Fruit fly (Drosophila melanogaster): ENCODE measurements around the gene asun.
A peak's percentile ranks its signal among the peaks of the same experiment; 100 is the strongest.

The asun gene

DNA sequence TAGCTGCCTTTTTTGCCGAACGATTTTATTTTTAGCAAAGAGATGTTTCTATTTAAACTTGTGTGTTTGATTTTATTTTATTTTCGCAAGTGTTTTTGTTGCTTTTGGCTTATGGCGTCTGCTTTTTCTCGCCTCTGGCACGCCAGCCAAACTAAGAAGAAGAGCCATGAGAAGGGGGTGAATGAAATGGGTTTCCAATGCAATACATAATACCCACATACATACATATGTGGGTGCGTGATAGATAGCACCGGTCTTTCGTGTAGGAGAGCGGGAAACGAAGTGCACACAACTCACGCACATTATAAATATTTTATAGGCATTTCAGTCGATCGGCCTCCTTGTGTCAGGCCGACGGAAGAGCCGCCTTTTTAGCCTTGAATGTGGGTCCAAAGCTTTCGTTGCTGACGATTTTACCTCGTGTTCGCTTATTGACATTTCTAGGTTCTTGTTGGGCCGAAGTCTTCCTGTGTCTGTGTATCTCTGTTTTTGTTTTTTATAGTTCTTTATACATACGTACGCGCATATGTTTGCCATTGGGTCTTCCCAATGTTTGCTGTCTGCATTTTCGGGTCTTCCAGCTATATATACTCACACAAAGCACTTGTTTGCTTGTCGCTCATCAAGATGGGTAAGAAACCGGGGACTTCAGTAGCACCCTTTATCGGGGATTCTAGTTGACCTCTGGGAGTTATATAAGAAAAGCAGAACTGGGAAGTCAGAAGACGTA, 12.0 kb downstream of the asun start:
- no peak for TF ChIP-seq pan (optimal IDR thresholded peaks at IDR 0.05)
- no peak for TF ChIP-seq Dll (optimal IDR thresholded peaks at IDR 0.05)
- TF ChIP-seq EcR (GFP tag; optimal IDR thresholded peaks at IDR 0.05): no peak
- TF ChIP-seq psq (optimal IDR thresholded peaks at IDR 0.05): no peak
- no peak for TF ChIP-seq CG8478 (optimal IDR thresholded peaks at IDR 0.05)
- no peak for TF ChIP-seq usp (GFP tag; optimal IDR thresholded peaks at IDR 0.05)

DNA sequence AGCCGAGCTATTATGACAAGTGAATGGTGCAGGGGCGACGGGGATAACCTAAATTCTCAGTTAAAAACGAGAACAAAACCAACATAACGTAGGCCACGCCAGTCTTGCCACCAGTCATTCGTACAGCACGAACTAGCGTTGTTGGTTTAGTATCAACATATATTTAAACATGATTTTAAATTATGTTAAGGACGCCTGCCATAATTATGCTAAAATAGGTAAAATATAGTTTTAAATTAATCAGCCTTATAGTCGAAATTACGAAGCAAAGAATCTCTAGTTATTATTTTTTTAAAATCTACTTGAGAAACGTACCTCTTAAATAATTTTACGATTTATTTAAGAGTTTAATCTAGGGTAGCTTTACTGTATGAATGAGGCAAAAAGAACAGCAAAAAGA, 12.9 kb downstream of the asun start:
- TF ChIP-seq psq (optimal IDR thresholded peaks at IDR 0.05) (no peak), EcR (GFP tag; optimal IDR thresholded peaks at IDR 0.05) (no peak), pan (optimal IDR thresholded peaks at IDR 0.05) (no peak), usp (GFP tag; optimal IDR thresholded peaks at IDR 0.05) (no peak), Dll (optimal IDR thresholded peaks at IDR 0.05) (no peak), CG8478 (optimal IDR thresholded peaks at IDR 0.05) (no peak)

- TF ChIP-seq Dll (optimal IDR thresholded peaks at IDR 0.05) (no peak), CG8478 (optimal IDR thresholded peaks at IDR 0.05) (no peak), EcR (GFP tag; optimal IDR thresholded peaks at IDR 0.05) (no peak), pan (optimal IDR thresholded peaks at IDR 0.05) (no peak), usp (GFP tag; optimal IDR thresholded peaks at IDR 0.05) (no peak), psq (optimal IDR thresholded peaks at IDR 0.05) (no peak)
These were observed 13.5 kb downstream of the asun start for dm6 chr3R:16277543-16277942.

dm6 chr3R:16279382-16279932, 15.4 kb downstream of the asun start:
- TF ChIP-seq psq (optimal IDR thresholded peaks at IDR 0.05) (no peak), Dll (optimal IDR thresholded peaks at IDR 0.05) (no peak), EcR (GFP tag; optimal IDR thresholded peaks at IDR 0.05) (no peak), pan (optimal IDR thresholded peaks at IDR 0.05) (no peak), CG8478 (optimal IDR thresholded peaks at IDR 0.05) (no peak), usp (GFP tag; optimal IDR thresholded peaks at IDR 0.05) (no peak)

DNA sequence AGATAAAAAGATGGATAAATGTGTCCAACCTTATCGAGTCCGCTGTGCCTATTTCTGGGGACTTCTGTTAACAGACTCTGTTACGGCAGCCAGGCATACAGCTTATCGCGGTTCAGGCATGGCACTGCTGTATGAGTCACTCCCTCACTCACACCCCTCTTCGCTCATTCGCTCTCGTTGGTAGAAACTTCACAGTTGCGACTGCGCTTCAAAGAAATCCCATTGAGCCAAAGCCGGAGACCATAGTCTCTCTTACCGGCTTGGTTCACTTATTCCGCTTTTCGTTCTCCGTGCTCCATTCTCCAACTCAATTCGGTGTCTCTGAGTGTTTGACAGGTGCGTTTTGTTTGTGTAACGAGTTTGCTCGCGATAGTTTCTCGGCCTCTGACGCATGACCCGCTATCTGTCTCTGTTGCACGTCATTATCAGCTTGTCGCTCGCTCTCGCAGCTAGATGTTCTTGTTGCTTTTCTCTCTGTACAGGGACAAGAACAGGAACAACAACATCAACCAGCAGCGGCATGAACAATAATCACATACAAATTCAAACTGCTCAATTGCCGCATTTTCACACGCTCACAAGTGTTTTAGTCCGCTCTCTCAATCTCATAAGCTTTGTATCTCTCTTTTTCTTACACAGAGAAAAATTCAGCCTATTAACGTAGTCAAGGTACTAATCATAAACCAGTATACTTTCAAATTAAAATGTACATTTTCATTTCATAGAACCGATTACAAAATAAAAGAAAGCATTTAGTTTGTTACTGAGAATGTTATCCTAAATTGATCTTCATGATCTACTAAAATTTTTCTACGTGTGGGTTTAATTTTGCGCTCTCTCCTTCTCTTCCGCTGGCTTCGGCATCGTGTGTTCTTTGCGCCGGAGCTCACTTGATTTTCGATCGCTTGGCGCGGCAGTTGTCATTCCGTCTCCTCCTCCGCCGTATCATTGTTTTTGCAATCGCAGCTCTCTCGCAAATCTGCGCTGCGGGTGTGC, 16.2 kb downstream of the asun start:
- TF ChIP-seq EcR (GFP tag; optimal IDR thresholded peaks at IDR 0.05) (peak in 1 of 2 experiments; percentile 69), CG8478 (optimal IDR thresholded peaks at IDR 0.05) (no peak), Dll (optimal IDR thresholded peaks at IDR 0.05) (no peak), pan (optimal IDR thresholded peaks at IDR 0.05) (peak; percentile 56)

DNA sequence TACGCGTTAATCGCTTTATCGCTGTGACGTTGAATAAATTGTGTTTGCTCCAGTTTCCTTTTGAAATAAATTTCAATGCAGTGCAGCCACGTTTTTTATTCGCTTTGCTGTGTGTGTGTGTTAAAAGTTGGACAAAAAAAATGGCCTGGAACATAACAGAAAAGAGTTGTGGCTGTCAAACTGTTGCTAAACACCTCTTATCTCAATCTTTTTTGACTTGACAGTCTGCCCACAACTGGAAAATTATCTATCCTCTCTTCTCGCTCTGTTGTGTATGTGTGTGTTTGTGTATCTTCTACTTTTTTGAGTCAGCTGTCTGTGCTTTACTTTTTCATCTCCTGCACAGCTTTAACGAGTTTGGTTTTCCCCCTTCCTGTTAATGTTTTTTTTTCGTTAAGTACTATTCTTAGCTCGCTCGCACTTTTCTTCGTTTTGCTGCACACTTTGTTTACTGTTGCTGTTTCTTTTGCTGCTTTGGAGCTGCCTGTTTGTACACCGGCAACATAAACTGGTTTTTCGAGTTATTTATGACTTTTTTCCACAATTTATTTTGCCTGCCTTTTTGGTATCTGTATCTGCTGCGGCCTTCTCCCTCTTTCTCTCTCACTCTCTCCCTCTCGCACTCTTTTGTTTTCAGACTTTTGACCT, 17.1 kb downstream of the asun start:
- TF ChIP-seq psq (optimal IDR thresholded peaks at IDR 0.05) (no peak), CG8478 (optimal IDR thresholded peaks at IDR 0.05) (no peak), usp (GFP tag; optimal IDR thresholded peaks at IDR 0.05) (no peak), pan (optimal IDR thresholded peaks at IDR 0.05) (no peak), EcR (GFP tag; optimal IDR thresholded peaks at IDR 0.05) (no peak), Dll (optimal IDR thresholded peaks at IDR 0.05) (no peak)

DNA sequence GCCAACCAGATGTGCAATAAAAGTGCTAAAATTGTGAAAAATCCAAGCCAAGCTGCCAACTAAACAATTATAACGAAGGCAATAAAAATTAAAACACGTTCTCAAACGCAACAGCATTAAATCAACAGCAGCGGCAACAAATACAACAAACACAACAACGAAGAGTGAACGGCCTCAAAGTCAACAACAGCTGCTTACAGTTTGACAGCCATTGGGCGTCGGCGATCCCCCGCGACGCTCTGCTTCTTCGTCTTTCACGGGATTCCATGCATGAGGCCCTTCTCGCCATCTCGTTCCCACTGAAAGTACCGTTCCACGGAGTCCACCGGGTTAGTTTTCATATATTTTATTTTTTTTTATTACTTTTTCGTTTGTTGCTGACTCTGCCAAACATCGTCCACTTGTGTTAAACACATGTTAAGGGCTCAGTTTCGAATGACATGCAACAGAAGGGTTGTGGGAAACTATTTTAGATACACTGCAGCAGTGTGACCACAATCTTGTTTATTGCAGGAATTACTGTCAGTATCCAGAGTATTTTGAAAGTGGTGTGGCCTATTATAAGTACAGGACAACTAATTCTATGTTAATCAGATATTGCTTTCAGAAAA, 18.1 kb downstream of the asun start:
- TF ChIP-seq CG8478 (optimal IDR thresholded peaks at IDR 0.05): no peak
- no peak for TF ChIP-seq psq (optimal IDR thresholded peaks at IDR 0.05)
- peak; percentile 22 to 80 for TF ChIP-seq EcR (GFP tag; optimal IDR thresholded peaks at IDR 0.05)

- TF ChIP-seq usp (GFP tag; optimal IDR thresholded peaks at IDR 0.05) (no peak), CG8478 (optimal IDR thresholded peaks at IDR 0.05) (no peak), psq (optimal IDR thresholded peaks at IDR 0.05) (no peak), EcR (GFP tag; optimal IDR thresholded peaks at IDR 0.05) (no peak), Dll (optimal IDR thresholded peaks at IDR 0.05) (no peak), pan (optimal IDR thresholded peaks at IDR 0.05) (no peak)
These were observed 20.4 kb downstream of the asun start for dm6 chr3R:16284481-16284880.

- TF ChIP-seq EcR (GFP tag; optimal IDR thresholded peaks at IDR 0.05) (no peak), pan (optimal IDR thresholded peaks at IDR 0.05) (no peak), CG8478 (optimal IDR thresholded peaks at IDR 0.05) (no peak), Dll (optimal IDR thresholded peaks at IDR 0.05) (no peak), usp (GFP tag; optimal IDR thresholded peaks at IDR 0.05) (no peak), psq (optimal IDR thresholded peaks at IDR 0.05) (no peak)
These were observed 20.8 kb downstream of the asun start for dm6 chr3R:16284901-16285300.

- TF ChIP-seq Dll (optimal IDR thresholded peaks at IDR 0.05): no peak
- TF ChIP-seq EcR (GFP tag; optimal IDR thresholded peaks at IDR 0.05): no peak
- no peak for TF ChIP-seq usp (GFP tag; optimal IDR thresholded peaks at IDR 0.05)
- no peak for TF ChIP-seq psq (optimal IDR thresholded peaks at IDR 0.05)
- no peak for TF ChIP-seq CG8478 (optimal IDR thresholded peaks at IDR 0.05)
- no peak for TF ChIP-seq pan (optimal IDR thresholded peaks at IDR 0.05)
These were observed 21.6 kb downstream of the asun start for dm6 chr3R:16285612-16286188.

DNA sequence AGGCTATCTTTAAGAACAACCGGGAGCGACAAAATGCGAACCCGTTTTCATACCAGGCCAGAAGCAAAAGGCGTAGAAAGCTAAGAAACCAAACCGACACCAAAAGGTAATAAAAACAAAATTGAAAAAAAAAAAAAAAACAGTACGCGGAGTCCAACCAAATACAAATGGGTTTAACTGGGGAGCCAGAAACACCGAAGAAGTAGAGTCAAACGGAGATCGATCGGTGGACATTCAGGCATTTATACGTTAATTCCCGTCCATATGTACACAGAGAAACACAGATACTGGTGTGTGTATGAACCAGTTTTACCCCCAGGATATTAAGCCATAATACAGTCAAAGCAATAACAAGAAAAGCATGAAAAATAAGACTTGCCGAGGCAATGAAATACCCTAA, 23.1 kb downstream of the asun start:
- no peak for TF ChIP-seq psq (optimal IDR thresholded peaks at IDR 0.05)
- no peak for TF ChIP-seq usp (GFP tag; optimal IDR thresholded peaks at IDR 0.05)
- TF ChIP-seq CG8478 (optimal IDR thresholded peaks at IDR 0.05): no peak
- TF ChIP-seq EcR (GFP tag; optimal IDR thresholded peaks at IDR 0.05): no peak
- TF ChIP-seq pan (optimal IDR thresholded peaks at IDR 0.05): no peak
- TF ChIP-seq Dll (optimal IDR thresholded peaks at IDR 0.05): no peak

Data from whole organism.